Fruit fly (Drosophila melanogaster) whole organism, embryonic: ENCODE data around the gene CG4631.

ENCODE experiments used
- CG18011 ChIP-seq: fragments of 200-800 bp; sonication (Bioruptor generic); optimal IDR thresholded peaks from 2 replicates; lab custom pipeline; 2017; ENCODE audit warnings: missing biosample characterization, missing genetic modification characterization, mild to moderate bottlenecking, moderate library complexity, missing genotype
- CG2120 ChIP-seq: fragments of 200-800 bp; sonication (Bioruptor generic); optimal IDR thresholded peaks from 3 replicates; lab custom pipeline; 2016; ENCODE audit warnings: missing biosample characterization, missing genetic modification characterization
- CG2678 ChIP-seq: fragments of 200-800 bp; sonication (Bioruptor generic); optimal IDR thresholded peaks from 3 replicates; lab custom pipeline; 2019; ENCODE audit warnings: missing biosample characterization, mild to moderate bottlenecking, missing genetic modification characterization, moderate library complexity
- CG34376 ChIP-seq: fragments of 200-800 bp; sonication (Bioruptor generic); optimal IDR thresholded peaks from 2 replicates; lab custom pipeline; 2018; ENCODE audit warnings: missing biosample characterization, mild to moderate bottlenecking, missing genetic modification characterization
- CG4820 ChIP-seq: fragments of 200-800 bp; sonication (Bioruptor generic); optimal IDR thresholded peaks from 3 replicates; lab custom pipeline; 2016; ENCODE audit warnings: missing biosample characterization, missing genetic modification characterization
- HmgZ ChIP-seq: fragments of 200-800 bp; sonication (Bioruptor generic); optimal IDR thresholded peaks from 2 replicates; lab custom pipeline; 2018; ENCODE audit warnings: missing biosample characterization, mild to moderate bottlenecking, missing genetic modification characterization
- Neu2 ChIP-seq: fragments of 200-800 bp; sonication (Bioruptor generic); optimal IDR thresholded peaks from 3 replicates; lab custom pipeline; 2016; ENCODE audit warnings: missing biosample characterization, missing genetic modification characterization, borderline replicate concordance
- corto ChIP-seq: fragments of 200-800 bp; sonication (Bioruptor generic); optimal IDR thresholded peaks from 2 replicates; lab custom pipeline; 2016; ENCODE audit warnings: missing biosample characterization, mild to moderate bottlenecking, missing genetic modification characterization, moderate library complexity
- en ChIP-seq: fragments of 200-800 bp; sonication (Bioruptor generic); optimal IDR thresholded peaks from 2 replicates; lab custom pipeline; 2016; ENCODE audit warnings: missing biosample characterization, missing genetic modification characterization
- gsb-n ChIP-seq: fragments of 200-800 bp; sonication (Bioruptor generic); optimal IDR thresholded peaks from 3 replicates; lab custom pipeline; 2018; ENCODE audit warnings: missing biosample characterization, mild to moderate bottlenecking, missing genetic modification characterization
- sisA ChIP-seq: fragments of 200-800 bp; sonication (Bioruptor generic); IDR thresholded peaks from 2 replicates; pipeline ENCODE4 v1.3.6; 2022; ENCODE audit warnings: missing biosample characterization, missing genetic modification characterization

DNA sequence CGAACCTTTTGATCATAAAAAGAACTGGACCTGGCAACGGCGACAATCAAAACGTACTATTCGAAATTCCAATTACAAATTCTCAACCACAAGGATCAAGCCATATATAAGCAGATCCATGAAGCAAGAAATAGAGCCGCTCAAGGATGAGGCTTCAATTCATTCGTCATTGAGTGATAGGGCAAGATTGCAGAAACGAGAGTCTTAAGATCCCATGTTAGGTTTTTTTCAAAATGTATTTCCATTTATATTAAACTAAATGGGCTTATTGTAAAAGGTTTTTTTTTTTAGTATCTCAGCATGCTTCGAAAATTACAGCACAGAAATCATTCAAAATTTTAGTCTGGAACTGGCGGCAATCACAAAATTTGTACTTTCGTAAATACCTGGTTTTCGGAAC lies at the start of gene CG4631:
- no peak for TF ChIP-seq CG18011 (GFP tag; lab: Kevin White, UChicago)
- TF ChIP-seq HmgZ = no peak
- TF ChIP-seq CG34376 (GFP tag; lab: Kevin White, UChicago) = no peak
- TF ChIP-seq gsb-n = no peak
- TF ChIP-seq CG4820 (GFP tag; lab: Kevin White, UChicago) = no peak
- no peak for TF ChIP-seq Neu2
- TF ChIP-seq CG2120 = no peak
- no peak for TF ChIP-seq sisA (GFP tag; lab: Robert Waterston, UW)
- TF ChIP-seq CG2678 = no peak
- TF ChIP-seq corto = no peak
- no peak for TF ChIP-seq en (GFP tag; lab: Kevin White, UChicago)
